Fruit fly (Drosophila melanogaster): Measurements from ENCODE around the gene Kaz-m1.

DNA sequence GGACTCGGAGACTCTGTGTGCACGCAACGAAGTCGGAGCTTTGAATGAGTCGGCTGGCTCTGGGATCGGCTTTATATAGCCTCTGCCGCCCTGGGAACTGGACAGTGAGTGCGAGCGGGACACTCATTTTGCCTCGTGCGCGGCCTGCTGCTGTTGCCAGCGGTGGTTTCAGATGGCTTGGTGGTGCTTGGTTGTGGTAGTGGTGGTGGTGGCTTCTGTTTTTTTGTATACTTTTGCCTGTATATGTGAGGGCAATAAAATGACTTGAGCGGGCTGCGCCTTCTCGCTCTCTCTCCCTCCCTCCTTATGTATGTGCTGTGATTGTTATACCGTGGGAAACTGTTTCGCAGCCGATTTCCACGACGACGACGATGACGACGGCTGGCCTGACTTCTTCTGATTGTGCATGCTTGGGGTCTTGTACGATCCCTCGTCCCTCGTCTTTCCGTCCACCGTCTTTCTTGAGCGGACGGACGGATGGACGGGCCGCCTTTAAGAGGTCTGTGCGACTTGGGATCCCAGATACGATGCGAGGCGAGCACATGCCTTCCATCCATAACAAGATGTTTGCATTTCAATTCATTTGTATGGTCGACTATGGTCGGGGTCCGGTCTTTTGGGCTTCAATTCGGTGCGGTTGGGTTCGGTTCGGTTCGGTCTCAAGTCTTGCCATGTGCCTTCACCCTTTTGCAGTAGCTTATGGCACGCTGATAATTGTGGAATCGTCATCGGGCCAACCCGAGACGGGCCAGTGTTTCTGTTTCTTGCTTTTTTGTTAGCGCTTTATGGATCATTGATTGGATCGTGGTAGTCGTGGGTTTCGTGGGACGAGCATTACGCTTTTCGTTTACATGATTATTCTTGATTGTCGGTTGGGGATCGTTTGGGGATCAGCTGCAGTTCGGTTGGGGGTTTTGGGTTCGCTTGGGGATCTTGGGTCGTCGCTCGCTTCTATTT, 8.3 kb upstream of the Kaz-m1 start:
- peak; percentile 52 for TF ChIP-seq psq (GFP tag; optimal IDR thresholded peaks at IDR 0.05)
- peak; percentile 49 for TF ChIP-seq Dif (GFP tag; optimal IDR thresholded peaks at IDR 0.05; ENCODE audit: partially characterized antibody)
- peak; percentile 53 for TF ChIP-seq fru (GFP tag; optimal IDR thresholded peaks at IDR 0.05)
- no peak for TF ChIP-seq pan (optimal IDR thresholded peaks at IDR 0.05)
- TF ChIP-seq sage (GFP tag; optimal IDR thresholded peaks at IDR 0.05) = no peak

Measured in whole organism, wandering third instar larva.